Fruit fly (Drosophila melanogaster): Measurements from ENCODE around the gene Galphaf.

DNA sequence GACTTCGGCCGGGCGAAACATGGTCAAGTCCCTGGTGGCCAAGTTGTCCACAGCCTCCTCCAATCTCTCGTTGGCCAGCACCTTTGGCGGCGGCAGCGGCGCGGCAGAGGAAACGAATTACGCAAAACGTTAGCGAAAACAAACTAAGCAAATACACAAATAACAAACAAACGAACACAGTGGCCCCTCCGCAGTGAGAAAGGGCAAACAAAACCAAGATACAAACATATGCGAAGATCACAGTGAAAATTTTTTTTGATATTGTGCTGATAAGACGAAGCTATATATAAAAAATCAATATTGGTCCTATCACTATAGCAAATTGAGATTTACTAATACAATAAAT, 46.4 kb upstream of the Galphaf start:
- TF ChIP-seq cyc (GFP tag; optimal IDR thresholded peaks at IDR 0.05) (no peak), CG11902 (GFP tag; optimal IDR thresholded peaks at IDR 0.05) (no peak), CG9139 (GFP tag; optimal IDR thresholded peaks at IDR 0.05) (no peak), fkh (GFP tag; optimal IDR thresholded peaks at IDR 0.05) (peak; percentile 92), CG15336 (GFP tag; IDR thresholded peaks at IDR 0.05) (0 out of 2 replicates have a peak, but pooled peaks have one; percentile 37), svp (GFP tag) (no peak), CG3919 (GFP tag; optimal IDR thresholded peaks at IDR 0.05) (no peak), fd85E (GFP tag; optimal IDR thresholded peaks at IDR 0.05) (no peak), Hr4 (GFP tag; optimal IDR thresholded peaks at IDR 0.05) (no peak), spab (GFP tag; optimal IDR thresholded peaks at IDR 0.05) (no peak), topi (GFP tag; optimal IDR thresholded peaks at IDR 0.05) (no peak), CG11294 (GFP tag; IDR thresholded peaks at IDR 0.05) (no peak), CG31627 (GFP tag; optimal IDR thresholded peaks at IDR 0.05) (peak; percentile 9)

Data from whole organism, prepupa.